Worm (Caenorhabditis elegans) whole organism, L4/young adult: Measurements from ENCODE around the gene prmt-4.

Source experiments
- W03F9.2 ChIP-seq: fragments of 150-350 bp; optimal IDR thresholded peaks from 2 replicates; lab custom pipeline; 2014; ENCODE audit warnings: missing biosample characterization, missing genetic modification characterization
- dao-5 ChIP-seq: sonication (generic microtip); optimal IDR thresholded peaks from 2 replicates; lab custom pipeline; 2016; ENCODE audit warnings: missing genotype, missing genetic modification characterization, moderate library complexity, missing compliant biosample characterization
- him-1 ChIP-seq: sonication (generic microtip); optimal IDR thresholded peaks from 2 replicates; lab custom pipeline; 2016; ENCODE audit warnings: missing genotype, missing genetic modification reagents, missing genetic modification characterization, missing compliant biosample characterization

ce11 chrIV:560780-561179, 42.7 kb downstream of the prmt-4 start:
- no peak for TF ChIP-seq dao-5
- no peak for TF ChIP-seq him-1 (tag; lab: Kevin White, UChicago)
- TF ChIP-seq W03F9.2 (tag; lab: Kevin White, UChicago): no peak
